Fruit fly (Drosophila melanogaster) whole organism, embryonic: Measurements from ENCODE around the gene CG14625.

ENCODE experiments used
- ATbp ChIP-seq: fragments of 200-800 bp; sonication (Bioruptor generic); optimal IDR thresholded peaks from 2 replicates; lab custom pipeline; 2017; ENCODE audit warnings: missing biosample characterization, mild to moderate bottlenecking, missing genetic modification characterization, missing genetic modification reagents
- CG10147 ChIP-seq: fragments of 200-800 bp; sonication (Bioruptor generic); optimal IDR thresholded peaks from 2 replicates; lab custom pipeline; 2019; ENCODE audit warnings: missing biosample characterization, mild to moderate bottlenecking, missing genetic modification characterization, moderate library complexity
- CG11696 ChIP-seq: fragments of 200-800 bp; sonication (Bioruptor generic); IDR thresholded peaks from 2 replicates; pipeline ENCODE4 v1.3.6; 2022; ENCODE audit warnings: missing biosample characterization, missing genetic modification characterization
- CG12942 ChIP-seq: fragments of 200-800 bp; sonication (Bioruptor generic); optimal IDR thresholded peaks from 3 replicates; lab custom pipeline; 2016; ENCODE audit warnings: missing biosample characterization, missing genetic modification characterization
- CG14965 ChIP-seq: fragments of 200-800 bp; sonication (Bioruptor generic); optimal IDR thresholded peaks from 2 replicates; lab custom pipeline; 2016; ENCODE audit warnings: missing biosample characterization, missing genetic modification characterization, borderline replicate concordance
- CG17359 ChIP-seq: fragments of 200-800 bp; sonication (Bioruptor generic); optimal IDR thresholded peaks from 3 replicates; lab custom pipeline; 2018; ENCODE audit warnings: missing biosample characterization, mild to moderate bottlenecking, missing genetic modification characterization, moderate library complexity
- CG1792 ChIP-seq: fragments of 200-800 bp; sonication (Bioruptor generic); optimal IDR thresholded peaks from 2 replicates; lab custom pipeline; 2016; ENCODE audit warnings: missing biosample characterization, missing genetic modification characterization
- CG18599 ChIP-seq: fragments of 200-800 bp; sonication (Bioruptor generic); optimal IDR thresholded peaks from 3 replicates; lab custom pipeline; 2017; ENCODE audit warnings: missing biosample characterization, missing genetic modification characterization, mild to moderate bottlenecking, moderate library complexity, missing genetic modification reagents
- CG2116 ChIP-seq: fragments of 200-800 bp; sonication (Bioruptor generic); optimal IDR thresholded peaks from 3 replicates; lab custom pipeline; 2018; ENCODE audit warnings: missing biosample characterization, mild to moderate bottlenecking, missing genetic modification characterization
- CG2120 ChIP-seq: fragments of 200-800 bp; sonication (Bioruptor generic); optimal IDR thresholded peaks from 3 replicates; lab custom pipeline; 2016; ENCODE audit warnings: missing biosample characterization, missing genetic modification characterization
- CG2199 ChIP-seq: fragments of 200-800 bp; sonication (Bioruptor generic); IDR thresholded peaks from 3 replicates; pipeline ENCODE4 v1.3.6; 2022; ENCODE audit warnings: missing biosample characterization, missing genetic modification characterization
- CG2875 ChIP-seq: fragments of 200-800 bp; sonication (Bioruptor generic); optimal IDR thresholded peaks from 2 replicates; lab custom pipeline; 2017; ENCODE audit warnings: missing biosample characterization, mild to moderate bottlenecking, missing genetic modification characterization, missing genetic modification reagents
- CG3726 ChIP-seq: fragments of 200-800 bp; sonication (Bioruptor generic); IDR thresholded peaks from 3 replicates; pipeline ENCODE4, ENCODE4 v1.3.6; 2022; ENCODE audit warnings: missing biosample characterization, missing genetic modification characterization
- CG7357 ChIP-seq: fragments of 200-800 bp; sonication (Bioruptor generic); IDR thresholded peaks from 3 replicates; pipeline ENCODE4 v1.3.6; 2022; ENCODE audit warnings: missing biosample characterization, missing genetic modification characterization
- CG7372 ChIP-seq: fragments of 200-800 bp; sonication (Bioruptor generic); IDR thresholded peaks from 2 replicates; pipeline ENCODE4 v1.3.6; 2022; ENCODE audit warnings: missing biosample characterization, missing genetic modification characterization
- CG7786 ChIP-seq: fragments of 200-800 bp; sonication (Bioruptor generic); optimal IDR thresholded peaks from 2 replicates; lab custom pipeline; 2016; ENCODE audit warnings: missing biosample characterization, missing genetic modification characterization
- CG8089 ChIP-seq: fragments of 200-800 bp; sonication (Bioruptor generic); optimal IDR thresholded peaks from 3 replicates; lab custom pipeline; 2016; ENCODE audit warnings: missing biosample characterization, missing genetic modification characterization
- CHES-1-like ChIP-seq: fragments of 200-800 bp; sonication (Bioruptor generic); optimal IDR thresholded peaks from 2 replicates; lab custom pipeline; 2016; ENCODE audit warnings: missing biosample characterization, missing genetic modification characterization
- Camta ChIP-seq: fragments of 200-800 bp; sonication (Bioruptor generic); optimal IDR thresholded peaks from 2 replicates; lab custom pipeline; 2016; ENCODE audit warnings: missing biosample characterization, missing genetic modification characterization
- D ChIP-seq, 2 experiments: fragments of 200-800 bp in 1 of 2; fragments of >200 bp in 1 of 2; sonication (Bioruptor generic) in 1 of 2; optimal IDR thresholded peaks; 2 replicates in 1 of 2; 3 replicates in 1 of 2; lab custom pipeline; 2017; ENCODE audit warnings: mild to moderate bottlenecking in 1 of 2, missing biosample characterization in 1 of 2, missing genetic modification characterization in 1 of 2, missing genetic modification reagents in 1 of 2
- Dp ChIP-seq: fragments of 200-800 bp; sonication (Bioruptor generic); optimal IDR thresholded peaks from 2 replicates; lab custom pipeline; 2018; ENCODE audit warnings: missing biosample characterization, mild to moderate bottlenecking, missing genetic modification characterization, moderate library complexity
- H15 ChIP-seq: fragments of 200-800 bp; sonication (Bioruptor generic); IDR thresholded peaks from 3 replicates; pipeline ENCODE4 v1.3.6; 2022; ENCODE audit warnings: missing biosample characterization, missing genetic modification characterization
- H2.0 ChIP-seq: fragments of 200-800 bp; sonication (Bioruptor generic); IDR thresholded peaks from 2 replicates; pipeline ENCODE4 v1.3.6; 2022; ENCODE audit warnings: missing biosample characterization, missing genetic modification characterization
- Hmx ChIP-seq: fragments of 200-800 bp; sonication (Bioruptor generic); optimal IDR thresholded peaks from 2 replicates; lab custom pipeline; 2016; ENCODE audit warnings: missing biosample characterization, missing genetic modification characterization
- Hr3 ChIP-seq: fragments of 200-800 bp; sonication (Bioruptor generic); optimal IDR thresholded peaks from 3 replicates; lab custom pipeline; 2016; ENCODE audit warnings: missing biosample characterization, missing genetic modification characterization
- MBD-R2 ChIP-seq: fragments of 200-800 bp; sonication (Bioruptor generic); IDR thresholded peaks from 2 replicates; pipeline ENCODE4 v1.3.6; 2022; ENCODE audit warnings: missing biosample characterization, missing genetic modification characterization
- Oaz ChIP-seq: fragments of 200-800 bp; sonication (Bioruptor generic); IDR thresholded peaks from 2 replicates; pipeline ENCODE4 v1.3.6; 2022; ENCODE audit warnings: missing biosample characterization, missing genetic modification characterization
- Oli ChIP-seq: fragments of 200-800 bp; sonication (Bioruptor generic); optimal IDR thresholded peaks from 2 replicates; lab custom pipeline; 2018; ENCODE audit warnings: missing biosample characterization, mild to moderate bottlenecking, missing genetic modification characterization, moderate library complexity
- Ravus ChIP-seq: fragments of 200-800 bp; sonication (Bioruptor generic); IDR thresholded peaks from 2 replicates; pipeline ENCODE4 v1.3.6; 2022; ENCODE audit warnings: missing biosample characterization, missing genetic modification characterization
- Sox102F ChIP-seq: fragments of 200-800 bp; sonication (Bioruptor generic); optimal IDR thresholded peaks from 2 replicates; lab custom pipeline; 2018; ENCODE audit warnings: missing biosample characterization, mild to moderate bottlenecking, missing genetic modification characterization, moderate library complexity
- Tbp ChIP-seq: fragments of >200 bp; optimal IDR thresholded peaks from 2 replicates; lab custom pipeline; 2018; ENCODE audit warnings: missing biosample characterization, missing genetic modification characterization
- Xrp1 ChIP-seq: fragments of 200-800 bp; sonication (Bioruptor generic); IDR thresholded peaks from 2 replicates; pipeline ENCODE4 v1.3.6; 2022; ENCODE audit warnings: missing biosample characterization, missing genetic modification characterization
- az2 ChIP-seq: fragments of 200-800 bp; sonication (Bioruptor generic); optimal IDR thresholded peaks from 3 replicates; lab custom pipeline; 2016; ENCODE audit warnings: missing biosample characterization, missing genetic modification characterization
- bigmax ChIP-seq: fragments of 200-800 bp; sonication (Bioruptor generic); optimal IDR thresholded peaks from 2 replicates; lab custom pipeline; 2018; ENCODE audit warnings: missing biosample characterization, mild to moderate bottlenecking, missing genetic modification characterization
- bowl ChIP-seq: fragments of 200-800 bp; sonication (Bioruptor generic); IDR thresholded peaks from 2 replicates; pipeline ENCODE4 v1.3.6; 2022; ENCODE audit warnings: missing biosample characterization, missing genetic modification characterization
- chn ChIP-seq: fragments of 200-800 bp; sonication (Bioruptor generic); optimal IDR thresholded peaks from 2 replicates; lab custom pipeline; 2016; ENCODE audit warnings: missing biosample characterization, missing genetic modification characterization
- dm ChIP-seq: fragments of 200-800 bp; sonication (Bioruptor generic); optimal IDR thresholded peaks from 3 replicates; lab custom pipeline; 2016; ENCODE audit warnings: missing biosample characterization, missing genetic modification characterization
- emc ChIP-seq: fragments of 200-800 bp; sonication (Bioruptor generic); optimal IDR thresholded peaks from 2 replicates; lab custom pipeline; 2016; ENCODE audit warnings: missing biosample characterization, missing genetic modification characterization
- ham ChIP-seq: fragments of 200-800 bp; sonication (Bioruptor generic); IDR thresholded peaks from 2 replicates; pipeline ENCODE4 v1.3.6; 2022; ENCODE audit warnings: missing biosample characterization, missing genetic modification characterization
- lov ChIP-seq, 2 experiments: fragments of 200-800 bp in 1 of 2; fragments of >200 bp in 1 of 2; sonication (Bioruptor generic) in 1 of 2; IDR thresholded peaks in 1 of 2; optimal IDR thresholded peaks in 1 of 2; 2 replicates in 1 of 2; 3 replicates in 1 of 2; pipeline versions ENCODE4 v1.3.6 to Lab custom; 2017 to 2022; ENCODE audit warnings: missing biosample characterization in 1 of 2, missing genetic modification characterization in 1 of 2
- pfk ChIP-seq: fragments of 200-800 bp; sonication (Bioruptor generic); optimal IDR thresholded peaks from 2 replicates; lab custom pipeline; 2018; ENCODE audit warnings: missing biosample characterization, mild to moderate bottlenecking, missing genetic modification characterization, moderate library complexity
- pzg ChIP-seq: fragments of 200-800 bp; sonication (Bioruptor generic); optimal IDR thresholded peaks from 3 replicates; lab custom pipeline; 2018; ENCODE audit warnings: missing biosample characterization, mild to moderate bottlenecking, missing genetic modification characterization, moderate library complexity
- ro ChIP-seq: fragments of 200-800 bp; sonication (Bioruptor generic); IDR thresholded peaks from 2 replicates; pipeline ENCODE4 v1.3.6; 2022; ENCODE audit warnings: missing biosample characterization, missing genetic modification characterization
- salm ChIP-seq: fragments of 200-800 bp; sonication (Bioruptor generic); optimal IDR thresholded peaks from 2 replicates; lab custom pipeline; 2018; ENCODE audit warnings: missing biosample characterization, mild to moderate bottlenecking, missing genetic modification characterization
- sens ChIP-seq: fragments of 200-800 bp; sonication (Bioruptor generic); peaks from one replicate; lab custom pipeline; 2016; ENCODE audit warnings: missing biosample characterization, missing genetic modification characterization
- sima ChIP-seq: fragments of 200-800 bp; sonication (Bioruptor generic); optimal IDR thresholded peaks from 2 replicates; lab custom pipeline; 2016; ENCODE audit warnings: missing biosample characterization, missing genetic modification characterization
- slou ChIP-seq: fragments of 200-800 bp; sonication (Bioruptor generic); optimal IDR thresholded peaks from 3 replicates; lab custom pipeline; 2016; ENCODE audit warnings: missing biosample characterization, missing genetic modification characterization
- sob ChIP-seq: fragments of 200-800 bp; sonication (Bioruptor generic); IDR thresholded peaks from 2 replicates; pipeline ENCODE4 v1.3.6; 2022; ENCODE audit warnings: missing biosample characterization, missing genetic modification characterization
- tap ChIP-seq: fragments of 200-800 bp; optimal IDR thresholded peaks from 3 replicates; lab custom pipeline; 2019; ENCODE audit warnings: missing biosample characterization, mild to moderate bottlenecking, missing genetic modification characterization, moderate library complexity
- tup ChIP-seq: fragments of 200-800 bp; sonication (Bioruptor generic); optimal IDR thresholded peaks from 2 replicates; lab custom pipeline; 2016; ENCODE audit warnings: missing biosample characterization, mild to moderate bottlenecking, missing genetic modification characterization, moderate library complexity
- vnd ChIP-seq: fragments of 200-800 bp; sonication (Bioruptor generic); IDR thresholded peaks from 3 replicates; pipeline ENCODE4 v1.3.6; 2022; ENCODE audit warnings: missing biosample characterization, missing genetic modification characterization; ENCODE audit not compliant: partially characterized antibody
- wek ChIP-seq: fragments of 200-800 bp; sonication (Bioruptor generic); optimal IDR thresholded peaks from 3 replicates; lab custom pipeline; 2018; ENCODE audit warnings: missing biosample characterization, mild to moderate bottlenecking, missing genetic modification characterization, moderate library complexity

Gene CG14625

DNA sequence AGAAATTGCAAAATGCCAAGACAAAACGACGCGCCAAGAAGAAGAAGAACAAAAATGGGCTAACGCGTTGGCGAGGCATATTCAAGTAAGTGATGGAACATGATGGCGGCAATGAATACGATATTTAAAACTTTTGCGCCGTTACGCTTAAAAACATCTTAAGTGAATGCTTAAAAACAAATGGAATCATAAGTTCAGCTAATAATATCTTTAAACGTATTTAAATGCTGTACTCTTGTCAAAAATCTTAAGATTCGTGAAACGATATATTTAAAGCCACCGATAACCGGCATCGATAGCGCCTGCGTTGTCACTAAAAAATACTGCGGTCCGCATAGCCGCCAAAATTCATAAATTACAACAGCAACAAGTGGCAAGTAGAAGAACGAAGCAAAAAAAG, 40.5 kb downstream of the CG14625 start, which contains the start of gene CG11403 (continued):
- TF ChIP-seq sob (GFP tag; lab: Robert Waterston, UW), result no peak
- peak; percentile 13 for TF ChIP-seq CG10147
- TF ChIP-seq Hr3 (GFP tag; lab: Kevin White, UChicago), result no peak
- TF ChIP-seq dm (GFP tag; lab: Kevin White, UChicago), result peak; percentile 19
- peak; percentile 79 for TF ChIP-seq vnd
- no peak for TF ChIP-seq Sox102F (GFP tag; lab: Kevin White, UChicago)
- no peak for TF ChIP-seq CG3726 (GFP tag; lab: Robert Waterston, UW)
- no peak for TF ChIP-seq ro (GFP tag; lab: Robert Waterston, UW)
- no peak for TF ChIP-seq salm
- peak; percentile 22 for TF ChIP-seq CG2120 (GFP tag; lab: Kevin White, UChicago)
- no peak for TF ChIP-seq CG2875 (GFP tag; lab: Kevin White, UChicago)
- peak; percentile 87 for TF ChIP-seq sens
- TF ChIP-seq Xrp1 (GFP tag; lab: Robert Waterston, UW), result no peak
- no peak for TF ChIP-seq lov (optimal IDR thresholded peaks at IDR 0.05; lab: Kevin White, UChicago)
- no peak for TF ChIP-seq lov (GFP tag; IDR thresholded peaks at IDR 0.05; lab: Robert Waterston, UW)
- peak; percentile 94 for TF ChIP-seq Dp
- TF ChIP-seq H2.0 (GFP tag; lab: Robert Waterston, UW), result no peak
- no peak for TF ChIP-seq slou (GFP tag; lab: Kevin White, UChicago)
- TF ChIP-seq CG2116 (GFP tag; lab: Kevin White, UChicago), result peak; percentile 86
- no peak for TF ChIP-seq Ravus (GFP tag; lab: Robert Waterston, UW)
- no peak for TF ChIP-seq tup (GFP tag; lab: Kevin White, UChicago)
- TF ChIP-seq Hmx (GFP tag; lab: Kevin White, UChicago), result no peak
- TF ChIP-seq CG11696 (GFP tag; lab: Robert Waterston, UW), result no peak
- TF ChIP-seq CG7357, result no peak
- no peak for TF ChIP-seq CG8089 (GFP tag; lab: Kevin White, UChicago)
- TF ChIP-seq bigmax (GFP tag; lab: Kevin White, UChicago), result no peak
- no peak for TF ChIP-seq tap (tag; lab: Kevin White, UChicago)
- TF ChIP-seq emc (GFP tag; lab: Kevin White, UChicago), result no peak
- no peak for TF ChIP-seq az2 (GFP tag; lab: Kevin White, UChicago)
- no peak for TF ChIP-seq MBD-R2
- TF ChIP-seq wek (GFP tag; lab: Kevin White, UChicago), result no peak
- no peak for TF ChIP-seq bowl (GFP tag; lab: Robert Waterston, UW)
- no peak for TF ChIP-seq Oaz (GFP tag; lab: Robert Waterston, UW)
- TF ChIP-seq Tbp (GFP tag; lab: Kevin White, UChicago), result no peak
- TF ChIP-seq CG14965, result no peak
- TF ChIP-seq CG12942 (GFP tag; lab: Kevin White, UChicago), result no peak
- TF ChIP-seq ham (GFP tag; lab: Robert Waterston, UW), result no peak
- peak; percentile 65 for TF ChIP-seq pzg (GFP tag; lab: Kevin White, UChicago)
- TF ChIP-seq pfk (GFP tag; lab: Kevin White, UChicago), result no peak
- no peak for TF ChIP-seq sima (GFP tag; lab: Kevin White, UChicago)
- no peak for TF ChIP-seq CG7786 (GFP tag; lab: Kevin White, UChicago)
- no peak for TF ChIP-seq Camta (GFP tag; lab: Kevin White, UChicago)
- no peak for TF ChIP-seq Oli
- no peak for TF ChIP-seq CG2199
- TF ChIP-seq CG7372 (GFP tag; lab: Robert Waterston, UW), result no peak
- TF ChIP-seq CHES-1-like (GFP tag; lab: Kevin White, UChicago), result no peak
- TF ChIP-seq CG17359, result no peak
- TF ChIP-seq chn (GFP tag; lab: Kevin White, UChicago), result no peak
- TF ChIP-seq D (optimal IDR thresholded peaks at IDR 0.05; lab: Kevin White, UChicago), result no peak
- no peak for TF ChIP-seq D (GFP tag; optimal IDR thresholded peaks at IDR 0.05; lab: Kevin White, UChicago)
- no peak for TF ChIP-seq CG18599 (GFP tag; lab: Kevin White, UChicago)
- no peak for TF ChIP-seq CG1792 (GFP tag; lab: Kevin White, UChicago)
- no peak for TF ChIP-seq ATbp
- TF ChIP-seq H15 (GFP tag; lab: Robert Waterston, UW), result no peak
